Fruit fly (Drosophila melanogaster) whole organism, embryonic: ENCODE results near the gene CG4709.

ENCODE experiments used
- Asciz ChIP-seq: fragments of 200-800 bp; sonication (Bioruptor generic); optimal IDR thresholded peaks from 2 replicates; lab custom pipeline; 2017; ENCODE audit warnings: missing biosample characterization, mild to moderate bottlenecking, missing genetic modification characterization, missing genetic modification reagents
- Atf3 ChIP-seq: fragments of 200-800 bp; sonication (Bioruptor generic); optimal IDR thresholded peaks from 3 replicates; lab custom pipeline; 2016; ENCODE audit warnings: missing biosample characterization, missing genetic modification characterization
- CG1024 ChIP-seq: fragments of 200-800 bp; sonication (Bioruptor generic); IDR thresholded peaks from 2 replicates; pipeline ENCODE4 v1.3.6; 2022; ENCODE audit warnings: missing biosample characterization, missing genetic modification characterization
- CG10267 ChIP-seq: fragments of 200-800 bp; sonication (Bioruptor generic); optimal IDR thresholded peaks from 2 replicates; lab custom pipeline; 2018; ENCODE audit warnings: missing biosample characterization, mild to moderate bottlenecking, missing genetic modification characterization, moderate library complexity
- CG10979 ChIP-seq: fragments of 200-800 bp; sonication (Bioruptor generic); optimal IDR thresholded peaks from 2 replicates; lab custom pipeline; 2018; ENCODE audit warnings: missing biosample characterization, mild to moderate bottlenecking, missing genetic modification characterization, moderate library complexity
- CG11247 ChIP-seq: fragments of 200-800 bp; sonication (Bioruptor generic); IDR thresholded peaks from 2 replicates; pipeline ENCODE4 v1.3.6; 2022; ENCODE audit warnings: missing biosample characterization, missing genetic modification characterization
- CG15269 ChIP-seq: fragments of 200-800 bp; sonication (Bioruptor generic); optimal IDR thresholded peaks from 2 replicates; lab custom pipeline; 2018; ENCODE audit warnings: missing biosample characterization, mild to moderate bottlenecking, missing genetic modification characterization, moderate library complexity
- CG15514 ChIP-seq: fragments of 200-800 bp; sonication (Bioruptor generic); optimal IDR thresholded peaks from 3 replicates; lab custom pipeline; 2017; ENCODE audit warnings: missing biosample characterization, missing genetic modification characterization, mild to moderate bottlenecking, moderate library complexity, missing genetic modification reagents
- CG17829 ChIP-seq: fragments of 200-800 bp; optimal IDR thresholded peaks from 2 replicates; lab custom pipeline; 2019; ENCODE audit warnings: missing biosample characterization, mild to moderate bottlenecking, missing genetic modification characterization, moderate library complexity
- CG18262 ChIP-seq: fragments of 200-800 bp; optimal IDR thresholded peaks from 3 replicates; lab custom pipeline; 2019; ENCODE audit warnings: missing biosample characterization, mild to moderate bottlenecking, missing genetic modification characterization, moderate library complexity
- CG31441 ChIP-seq: fragments of 200-800 bp; sonication (Bioruptor generic); IDR thresholded peaks from 2 replicates; pipeline ENCODE4 v1.3.6; 2022; ENCODE audit warnings: missing biosample characterization, missing genetic modification characterization
- CG3163 ChIP-seq: fragments of 200-800 bp; sonication (Bioruptor generic); optimal IDR thresholded peaks from 3 replicates; lab custom pipeline; 2016; ENCODE audit warnings: missing biosample characterization, missing genetic modification characterization
- CG34422 ChIP-seq: fragments of 200-800 bp; sonication (Bioruptor generic); IDR thresholded peaks from 3 replicates; pipeline ENCODE4 v1.3.6; 2022; ENCODE audit warnings: missing biosample characterization, missing genetic modification characterization
- CG4820 ChIP-seq: fragments of 200-800 bp; sonication (Bioruptor generic); optimal IDR thresholded peaks from 3 replicates; lab custom pipeline; 2016; ENCODE audit warnings: missing biosample characterization, missing genetic modification characterization
- CG6791 ChIP-seq: fragments of 200-800 bp; sonication (Bioruptor generic); IDR thresholded peaks from 3 replicates; pipeline ENCODE4 v1.3.6; 2022; ENCODE audit warnings: missing biosample characterization, missing genetic modification characterization; ENCODE audit not compliant: partially characterized antibody
- CG6813 ChIP-seq: fragments of 200-800 bp; sonication (Bioruptor generic); optimal IDR thresholded peaks from 2 replicates; lab custom pipeline; 2017; ENCODE audit warnings: missing biosample characterization, missing genetic modification characterization, mild to moderate bottlenecking, moderate library complexity, missing genetic modification reagents
- CG7786 ChIP-seq: fragments of 200-800 bp; sonication (Bioruptor generic); optimal IDR thresholded peaks from 2 replicates; lab custom pipeline; 2016; ENCODE audit warnings: missing biosample characterization, missing genetic modification characterization
- CG8944 ChIP-seq: fragments of 200-800 bp; sonication (Bioruptor generic); optimal IDR thresholded peaks from 3 replicates; lab custom pipeline; 2016; ENCODE audit warnings: missing biosample characterization, missing genetic modification characterization
- CG9876 ChIP-seq: fragments of 200-800 bp; sonication (Bioruptor generic); optimal IDR thresholded peaks from 2 replicates; lab custom pipeline; 2016; ENCODE audit warnings: missing biosample characterization, missing genetic modification characterization
- E2f2 ChIP-seq: fragments of 200-800 bp; sonication (Bioruptor generic); IDR thresholded peaks from 2 replicates; pipeline ENCODE4 v1.3.6; 2022; ENCODE audit warnings: missing biosample characterization, missing genetic modification characterization
- Elba2 ChIP-seq: fragments of 200-800 bp; sonication (Bioruptor generic); optimal IDR thresholded peaks from 3 replicates; lab custom pipeline; 2016; ENCODE audit warnings: missing biosample characterization, missing genetic modification characterization
- Fer2 ChIP-seq: fragments of 200-800 bp; sonication (Bioruptor generic); optimal IDR thresholded peaks from 2 replicates; lab custom pipeline; 2018; ENCODE audit warnings: missing biosample characterization, mild to moderate bottlenecking, missing genetic modification characterization, moderate library complexity
- Hand ChIP-seq: fragments of 200-800 bp; sonication (Bioruptor generic); optimal IDR thresholded peaks from 2 replicates; lab custom pipeline; 2017; ENCODE audit warnings: mild to moderate bottlenecking, missing biosample characterization, missing genetic modification reagents, missing genetic modification characterization
- Lpt ChIP-seq: fragments of >200 bp; optimal IDR thresholded peaks from 2 replicates; lab custom pipeline; 2018; ENCODE audit warnings: missing biosample characterization, missing genetic modification characterization
- Nf-YC ChIP-seq: fragments of 200-800 bp; optimal IDR thresholded peaks from 3 replicates; lab custom pipeline; 2019; ENCODE audit warnings: missing biosample characterization, mild to moderate bottlenecking, missing genetic modification characterization, moderate library complexity
- NfI ChIP-seq: fragments of 200-800 bp; sonication (Bioruptor generic); optimal IDR thresholded peaks from 3 replicates; lab custom pipeline; 2018; ENCODE audit warnings: missing biosample characterization, mild to moderate bottlenecking, missing genetic modification characterization, moderate library complexity
- Oaz ChIP-seq: fragments of 200-800 bp; sonication (Bioruptor generic); IDR thresholded peaks from 2 replicates; pipeline ENCODE4 v1.3.6; 2022; ENCODE audit warnings: missing biosample characterization, missing genetic modification characterization
- Scr ChIP-seq: fragments of 200-800 bp; sonication (Bioruptor generic); IDR thresholded peaks from 2 replicates; pipeline ENCODE4 v1.3.6; 2022; ENCODE audit warnings: missing biosample characterization, missing genetic modification characterization; ENCODE audit not compliant: partially characterized antibody
- Taf1 ChIP-seq: fragments of 200-800 bp; sonication (Bioruptor generic); IDR thresholded peaks from 2 replicates; pipeline ENCODE4 v1.3.6; 2022; ENCODE audit warnings: missing biosample characterization, missing genetic modification characterization
- YL-1 ChIP-seq: fragments of 200-800 bp; sonication (Bioruptor generic); optimal IDR thresholded peaks from 3 replicates; lab custom pipeline; 2017; ENCODE audit warnings: missing biosample characterization, mild to moderate bottlenecking, missing genetic modification characterization
- bcd ChIP-seq: fragments of 200-800 bp; sonication (Bioruptor generic); optimal IDR thresholded peaks from 2 replicates; lab custom pipeline; 2017; ENCODE audit warnings: missing biosample characterization, mild to moderate bottlenecking, missing genetic modification characterization
- bigmax ChIP-seq: fragments of 200-800 bp; sonication (Bioruptor generic); optimal IDR thresholded peaks from 2 replicates; lab custom pipeline; 2018; ENCODE audit warnings: missing biosample characterization, mild to moderate bottlenecking, missing genetic modification characterization
- cwo ChIP-seq: fragments of 200-800 bp; sonication (Bioruptor generic); optimal IDR thresholded peaks from 3 replicates; lab custom pipeline; 2017; ENCODE audit warnings: missing biosample characterization, missing genetic modification characterization, mild to moderate bottlenecking, moderate library complexity, missing genetic modification reagents
- eyg ChIP-seq: fragments of 200-800 bp; sonication (Bioruptor generic); optimal IDR thresholded peaks from 3 replicates; lab custom pipeline; 2016; ENCODE audit warnings: missing biosample characterization, missing genetic modification characterization
- fru ChIP-seq: fragments of >200 bp; optimal IDR thresholded peaks from 2 replicates; lab custom pipeline; 2017
- ftz-f1 ChIP-seq: fragments of 200-800 bp; sonication (Bioruptor generic); optimal IDR thresholded peaks from 2 replicates; lab custom pipeline; 2016; ENCODE audit warnings: missing biosample characterization, missing genetic modification characterization
- ham ChIP-seq: fragments of 200-800 bp; sonication (Bioruptor generic); IDR thresholded peaks from 2 replicates; pipeline ENCODE4 v1.3.6; 2022; ENCODE audit warnings: missing biosample characterization, missing genetic modification characterization
- nerfin-1 ChIP-seq: fragments of 200-800 bp; sonication (Bioruptor generic); optimal IDR thresholded peaks from 3 replicates; lab custom pipeline; 2019; ENCODE audit warnings: missing biosample characterization, mild to moderate bottlenecking, missing genetic modification characterization, moderate library complexity
- otp ChIP-seq: fragments of 200-800 bp; sonication (Bioruptor generic); IDR thresholded peaks from 3 replicates; pipeline ENCODE4, ENCODE4 v1.3.6; 2022; ENCODE audit warnings: missing biosample characterization, missing genetic modification characterization
- rib ChIP-seq: fragments of 200-800 bp; sonication (Bioruptor generic); IDR thresholded peaks from 2 replicates; pipeline ENCODE4 v1.3.6; 2022; ENCODE audit warnings: missing biosample characterization, missing genetic modification characterization
- run ChIP-seq: fragments of 200-800 bp; sonication (Bioruptor generic); optimal IDR thresholded peaks from 3 replicates; lab custom pipeline; 2018; ENCODE audit warnings: missing biosample characterization, mild to moderate bottlenecking, missing genetic modification characterization
- so ChIP-seq: fragments of 200-800 bp; sonication (Bioruptor generic); IDR thresholded peaks from 3 replicates; pipeline ENCODE4 v1.3.6; 2022; ENCODE audit warnings: missing biosample characterization, missing genetic modification characterization
- sob ChIP-seq: fragments of 200-800 bp; sonication (Bioruptor generic); IDR thresholded peaks from 2 replicates; pipeline ENCODE4 v1.3.6; 2022; ENCODE audit warnings: missing biosample characterization, missing genetic modification characterization
- sqz ChIP-seq: fragments of 200-800 bp; sonication (Bioruptor generic); optimal IDR thresholded peaks from 3 replicates; lab custom pipeline; 2018; ENCODE audit warnings: missing biosample characterization, mild to moderate bottlenecking, missing genetic modification characterization
- trh ChIP-seq: fragments of 200-800 bp; sonication (Bioruptor generic); optimal IDR thresholded peaks from 2 replicates; lab custom pipeline; 2016; ENCODE audit warnings: missing biosample characterization, missing genetic modification characterization
- twi ChIP-seq: fragments of 200-800 bp; optimal IDR thresholded peaks from 2 replicates; lab custom pipeline; 2019; ENCODE audit warnings: missing biosample characterization, mild to moderate bottlenecking, missing genetic modification characterization, moderate library complexity
- unpg ChIP-seq: fragments of 200-800 bp; sonication (Bioruptor generic); optimal IDR thresholded peaks from 3 replicates; lab custom pipeline; 2018; ENCODE audit warnings: missing biosample characterization, mild to moderate bottlenecking, missing genetic modification characterization, moderate library complexity
- zfh1 ChIP-seq: fragments of 200-800 bp; sonication (Bioruptor generic); IDR thresholded peaks from 3 replicates; pipeline ENCODE4 v1.3.6; 2022; ENCODE audit warnings: missing biosample characterization, missing genetic modification characterization

Gene CG4709

DNA sequence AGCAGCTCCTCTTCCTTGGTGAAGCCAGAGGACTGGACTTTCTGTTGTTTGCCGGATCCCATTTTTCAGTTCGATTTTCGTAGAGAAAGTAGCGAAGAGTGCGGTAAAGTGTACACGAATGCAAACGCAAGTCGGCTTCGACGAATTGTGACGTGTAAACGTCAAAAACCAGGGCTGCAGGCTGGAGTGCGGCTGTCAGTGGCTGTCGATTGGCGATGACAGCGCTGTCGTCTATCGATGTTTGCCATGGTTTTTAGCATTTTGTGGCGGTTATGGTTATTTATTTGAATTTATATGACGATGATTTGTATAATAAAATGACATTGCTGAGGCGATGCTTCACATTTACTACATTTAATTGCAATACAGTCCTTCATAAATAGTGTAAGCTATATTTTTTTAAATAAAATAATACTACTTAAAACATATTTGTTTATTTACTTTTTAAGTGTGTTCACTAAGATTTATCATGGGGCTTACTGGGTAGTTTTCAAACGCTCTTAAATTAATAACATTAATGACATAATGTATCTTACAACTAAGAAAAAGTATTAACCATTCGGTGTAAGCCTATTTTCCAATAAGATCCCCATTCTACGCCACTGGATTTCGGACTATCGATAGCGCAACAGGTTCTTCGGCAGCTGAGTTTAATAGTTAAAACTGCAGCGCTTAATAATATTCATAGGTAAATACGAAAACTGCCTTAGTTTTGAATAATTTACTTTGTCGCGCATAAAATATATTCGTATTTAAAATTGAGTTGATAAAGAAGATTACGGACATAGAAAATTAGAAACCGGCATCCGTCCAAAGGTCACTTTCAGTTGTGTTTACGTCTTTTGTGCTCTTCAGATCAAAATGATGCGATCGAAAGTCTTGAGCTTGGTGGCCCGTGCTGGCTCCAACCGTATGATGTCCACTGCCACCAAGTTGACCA, 35.8 kb upstream of the CG4709 start, which contains the start of the genes CG5885 and CG4598 (continued):
- TF ChIP-seq so (GFP tag; lab: Robert Waterston, UW), result peak; percentile 44; the same call in 1 of the 3 replicates
- peak; percentile 35 for TF ChIP-seq twi
- TF ChIP-seq CG1024, result peak; percentile 42
- peak; percentile 78 for TF ChIP-seq CG6791 (GFP tag; lab: Robert Waterston, UW)
- TF ChIP-seq Oaz (GFP tag; lab: Robert Waterston, UW), result 0 out of 2 replicates have a peak, but pooled peaks have one; percentile 20
- peak; percentile 70 for TF ChIP-seq CG18262 (tag; lab: Kevin White, UChicago)
- no peak for TF ChIP-seq Lpt (GFP tag; lab: Kevin White, UChicago)
- peak; percentile 57 for TF ChIP-seq Fer2
- TF ChIP-seq CG6813 (GFP tag; lab: Kevin White, UChicago), result peak; percentile 23
- no peak; the same call in 1 of the 2 replicates for TF ChIP-seq CG11247 (GFP tag; lab: Robert Waterston, UW)
- no peak for TF ChIP-seq fru
- peak; percentile 71 for TF ChIP-seq CG10267
- no peak for TF ChIP-seq Elba2
- TF ChIP-seq CG3163 (GFP tag; lab: Kevin White, UChicago), result no peak
- peak; percentile 69 for TF ChIP-seq zfh1 (GFP tag; lab: Robert Waterston, UW)
- peak; percentile 17 for TF ChIP-seq run (tag; lab: Kevin White, UChicago)
- peak; percentile 56 for TF ChIP-seq CG17829
- TF ChIP-seq CG15514 (GFP tag; lab: Kevin White, UChicago), result peak; percentile 64
- TF ChIP-seq CG9876 (GFP tag; lab: Kevin White, UChicago), result no peak
- TF ChIP-seq bigmax (GFP tag; lab: Kevin White, UChicago), result no peak
- peak; percentile 31 for TF ChIP-seq Asciz (GFP tag; lab: Kevin White, UChicago)
- no peak for TF ChIP-seq Hand (GFP tag; lab: Kevin White, UChicago)
- TF ChIP-seq E2f2, result peak; percentile 95
- no peak for TF ChIP-seq ham (GFP tag; lab: Robert Waterston, UW)
- TF ChIP-seq CG8944 (GFP tag; lab: Kevin White, UChicago), result peak; percentile 9
- TF ChIP-seq Scr (GFP tag; lab: Robert Waterston, UW), result peak; percentile 75
- TF ChIP-seq Atf3, result peak; percentile 27
- peak; percentile 64 for TF ChIP-seq CG31441
- peak; percentile 42; the same call in 2 of the 3 replicates for TF ChIP-seq otp (GFP tag; lab: Robert Waterston, UW)
- TF ChIP-seq CG4820 (GFP tag; lab: Kevin White, UChicago), result peak; percentile 84
- peak; percentile 27 for TF ChIP-seq nerfin-1
- TF ChIP-seq sob, result peak; percentile 47; the same call in 1 of the 2 replicates
- peak; percentile 55; the same call in 1 of the 2 replicates for TF ChIP-seq Taf1 (GFP tag; lab: Robert Waterston, UW)
- TF ChIP-seq Nf-YC (tag; lab: Kevin White, UChicago), result peak; percentile 67
- peak; percentile 70 for TF ChIP-seq unpg (GFP tag; lab: Kevin White, UChicago)
- TF ChIP-seq NfI (GFP tag; lab: Kevin White, UChicago), result peak; percentile 69
- TF ChIP-seq cwo (GFP tag; lab: Kevin White, UChicago), result peak; percentile 15
- TF ChIP-seq rib (GFP tag; lab: Robert Waterston, UW), result 0 out of 2 replicates have a peak, but pooled peaks have one; percentile 34
- no peak for TF ChIP-seq sqz (GFP tag; lab: Kevin White, UChicago)
- TF ChIP-seq CG10979 (tag; lab: Kevin White, UChicago), result peak; percentile 58
- TF ChIP-seq eyg (GFP tag; lab: Kevin White, UChicago), result no peak
- TF ChIP-seq ftz-f1 (GFP tag; lab: Kevin White, UChicago), result no peak
- TF ChIP-seq CG15269 (tag; lab: Kevin White, UChicago), result peak; percentile 80
- TF ChIP-seq YL-1 (GFP tag; lab: Kevin White, UChicago), result peak; percentile 89
- TF ChIP-seq bcd, result peak; percentile 37
- peak; percentile 41 for TF ChIP-seq CG7786
- TF ChIP-seq CG34422, result peak; percentile 63; the same call in 2 of the 3 replicates
- TF ChIP-seq trh, result peak; percentile 61
